Worm (Caenorhabditis elegans) whole organism, young adult: Measurements from ENCODE around the gene srh-179.

Source experiments
- F10E7.11 ChIP-seq: sonication (generic microtip); optimal IDR thresholded peaks from 2 replicates; lab custom pipeline; 2017; ENCODE audit warnings: mild to moderate bottlenecking, missing genetic modification characterization, moderate library complexity, missing compliant biosample characterization
- F49E8.2 ChIP-seq: sonication (generic microtip); optimal IDR thresholded peaks from 3 replicates; lab custom pipeline; 2017; ENCODE audit warnings: missing genetic modification characterization, mild to moderate bottlenecking, missing compliant biosample characterization, antibody characterized with exemption, moderate library complexity; ENCODE audit not compliant: insufficient read depth
- Y53F4B.3 ChIP-seq: fragments of 200-800 bp; sonication (Bioruptor generic); IDR thresholded peaks from 2 replicates; pipeline ENCODE4 v1.3.6; 2022; ENCODE audit warnings: missing genetic modification reagents, missing genetic modification characterization, missing compliant biosample characterization
- Y53G8AR.9 ChIP-seq: fragments of 200-800 bp; sonication (Bioruptor generic); conservative IDR thresholded peaks from 2 replicates; pipeline ENCODE4 v1.3.6; 2022; ENCODE audit warnings: missing genetic modification reagents, missing genetic modification characterization, missing compliant biosample characterization
- ccch-3 ChIP-seq: fragments of 200-800 bp; sonication (Bioruptor generic); optimal IDR thresholded peaks from 2 replicates; lab custom pipeline; 2018; ENCODE audit warnings: mild to moderate bottlenecking, missing genetic modification characterization, missing compliant biosample characterization
- dpl-1 ChIP-seq: fragments of 150-350 bp; optimal IDR thresholded peaks from 2 replicates; lab custom pipeline; 2014; ENCODE audit warnings: missing biosample characterization, missing genetic modification reagents, missing genetic modification characterization
- him-1 ChIP-seq: sonication (generic microtip); optimal IDR thresholded peaks from 2 replicates; lab custom pipeline; 2016; ENCODE audit warnings: missing genotype, missing genetic modification reagents, missing genetic modification characterization, missing compliant biosample characterization
- lsl-1 ChIP-seq: fragments of 200-800 bp; sonication (Bioruptor generic); optimal IDR thresholded peaks from 2 replicates; lab custom pipeline; 2018; ENCODE audit warnings: mild to moderate bottlenecking, missing genetic modification characterization, moderate library complexity, missing compliant biosample characterization
- madf-10 ChIP-seq: sonication (generic microtip); optimal IDR thresholded peaks from 2 replicates; lab custom pipeline; 2016; ENCODE audit warnings: mild to moderate bottlenecking, missing genetic modification characterization, missing compliant biosample characterization
- mes-4 ChIP-seq: sonication (generic microtip); optimal IDR thresholded peaks from 2 replicates; lab custom pipeline; 2016; ENCODE audit warnings: missing genotype, missing genetic modification characterization, missing compliant biosample characterization
- unc-62 ChIP-seq: fragments of 150-350 bp; optimal IDR thresholded peaks from 2 replicates; lab custom pipeline; 2014; ENCODE audit warnings: missing biosample characterization, missing genetic modification reagents, missing genetic modification characterization

ce11 chrV:18490284-18490832 lies 14.2 kb downstream of the srh-179 start:
- no peak for TF ChIP-seq madf-10 (tag; lab: Kevin White, UChicago)
- no peak for TF ChIP-seq Y53F4B.3 (GFP tag; lab: Robert Waterston, UW)
- TF ChIP-seq unc-62 (GFP tag; lab: Kevin White, UChicago), result no peak
- TF ChIP-seq mes-4 (tag; lab: Kevin White, UChicago), result no peak
- TF ChIP-seq Y53G8AR.9, result no peak
- no peak for TF ChIP-seq F10E7.11 (tag; lab: Kevin White, UChicago)
- no peak for TF ChIP-seq dpl-1 (GFP tag; lab: Kevin White, UChicago)
- TF ChIP-seq F49E8.2 (tag; lab: Kevin White, UChicago), result no peak
- no peak for TF ChIP-seq ccch-3 (GFP tag; lab: Kevin White, UChicago)
- TF ChIP-seq lsl-1 (GFP tag; lab: Kevin White, UChicago), result no peak
- no peak for TF ChIP-seq him-1 (tag; lab: Kevin White, UChicago)
